Worm (Caenorhabditis elegans) whole organism, young adult: ENCODE measurements around the gene mbk-1.

ENCODE experiments used
- B0019.2 ChIP-seq: fragments of 200-800 bp; sonication (Bioruptor generic); conservative IDR thresholded peaks from 2 replicates; pipeline ENCODE4 v1.3.6; 2022; ENCODE audit warnings: missing genetic modification reagents, missing genetic modification characterization, missing compliant biosample characterization
- C06A6.2 ChIP-seq: fragments of 200-800 bp; sonication (Bioruptor generic); conservative IDR thresholded peaks from 2 replicates; pipeline ENCODE4 v1.3.6; 2022; ENCODE audit warnings: missing genetic modification characterization, missing compliant biosample characterization
- D2030.7 ChIP-seq: fragments of 200-800 bp; sonication (Bioruptor generic); IDR thresholded peaks from 2 replicates; pipeline ENCODE4 v1.3.6; 2022; ENCODE audit warnings: missing genetic modification reagents, missing genetic modification characterization, missing compliant biosample characterization
- F22D6.2 ChIP-seq: sonication (generic microtip); optimal IDR thresholded peaks from 2 replicates; lab custom pipeline; 2016; ENCODE audit warnings: mild to moderate bottlenecking, missing genetic modification characterization, missing compliant biosample characterization
- F52B5.7 ChIP-seq: sonication (generic microtip); optimal IDR thresholded peaks from 2 replicates; lab custom pipeline; 2016; ENCODE audit warnings: mild to moderate bottlenecking, missing genetic modification characterization, missing compliant biosample characterization
- Y95B8A.8 ChIP-seq: fragments of 200-800 bp; sonication (Bioruptor generic); IDR thresholded peaks from 2 replicates; pipeline ENCODE4 v1.3.6; 2022; ENCODE audit warnings: missing genetic modification reagents, missing genetic modification characterization, missing compliant biosample characterization
- ama-1 ChIP-seq, 3 experiments: fragments of 150-350 bp in 1 of 3; sonication (generic microtip) in 2 of 3; optimal IDR thresholded peaks; 2 replicates each; lab custom pipeline; 2014 to 2018; ENCODE audit warnings: missing biosample characterization in 2 of 3, missing genetic modification characterization in 2 of 3, missing genetic modification reagents in 2 of 3
- aptf-2 ChIP-seq: fragments of 200-800 bp; sonication (Bioruptor generic); conservative IDR thresholded peaks from 2 replicates; pipeline ENCODE4 v1.3.6; 2022; ENCODE audit warnings: missing genetic modification reagents, missing genetic modification characterization, missing compliant biosample characterization
- attf-3 ChIP-seq: fragments of 200-800 bp; sonication (Bioruptor generic); conservative IDR thresholded peaks from 2 replicates; pipeline ENCODE4 v1.3.6; 2022; ENCODE audit warnings: missing genetic modification reagents, missing genetic modification characterization, missing compliant biosample characterization
- attf-6 ChIP-seq: fragments of 200-800 bp; sonication (Bioruptor generic); IDR thresholded peaks from 2 replicates; pipeline ENCODE4 v1.3.6; 2022; ENCODE audit warnings: missing genetic modification reagents, missing genetic modification characterization, missing compliant biosample characterization
- cebp-2 ChIP-seq: fragments of 200-800 bp; sonication (Bioruptor generic); IDR thresholded peaks from 2 replicates; pipeline ENCODE4 v1.3.6; 2022; ENCODE audit warnings: missing genetic modification characterization, missing compliant biosample characterization
- ceh-79 ChIP-seq: sonication (generic microtip); optimal IDR thresholded peaks from 2 replicates; lab custom pipeline; 2017; ENCODE audit warnings: mild to moderate bottlenecking, missing genetic modification characterization, missing compliant biosample characterization
- chd-7 ChIP-seq: sonication (generic microtip); optimal IDR thresholded peaks from 2 replicates; lab custom pipeline; 2016; ENCODE audit warnings: mild to moderate bottlenecking, missing genetic modification characterization, moderate library complexity, missing compliant biosample characterization
- dox-1 ChIP-seq: fragments of 200-800 bp; sonication (Bioruptor generic); IDR thresholded peaks from 2 replicates; pipeline ENCODE4 v1.3.6; 2022; ENCODE audit warnings: missing genetic modification reagents, missing genetic modification characterization, missing compliant biosample characterization
- egl-18 ChIP-seq: fragments of 200-800 bp; sonication (Bioruptor generic); IDR thresholded peaks from 2 replicates; pipeline ENCODE4 v1.3.6; 2022; ENCODE audit warnings: missing genetic modification reagents, missing genetic modification characterization, missing compliant biosample characterization
- egl-44 ChIP-seq: fragments of 200-800 bp; sonication (Bioruptor generic); IDR thresholded peaks from 2 replicates; pipeline ENCODE4 v1.3.6; 2022; ENCODE audit warnings: missing genetic modification reagents, missing genetic modification characterization, missing compliant biosample characterization
- ekl-4 ChIP-seq: fragments of 200-800 bp; sonication (Bioruptor generic); IDR thresholded peaks from 2 replicates; pipeline ENCODE4 v1.3.6; 2022; ENCODE audit warnings: missing genetic modification reagents, missing genetic modification characterization, missing compliant biosample characterization
- gei-17 ChIP-seq: fragments of 200-800 bp; sonication (Bioruptor generic); optimal IDR thresholded peaks from 2 replicates; lab custom pipeline; 2018; ENCODE audit warnings: mild to moderate bottlenecking, missing genetic modification characterization, missing compliant biosample characterization
- him-1 ChIP-seq: sonication (generic microtip); optimal IDR thresholded peaks from 2 replicates; lab custom pipeline; 2016; ENCODE audit warnings: missing genotype, missing genetic modification reagents, missing genetic modification characterization, missing compliant biosample characterization
- hmg-20 ChIP-seq: fragments of 200-800 bp; sonication (Bioruptor generic); IDR thresholded peaks from 2 replicates; pipeline ENCODE4 v1.3.6; 2022; ENCODE audit warnings: missing genetic modification reagents, missing genetic modification characterization, missing compliant biosample characterization
- let-526 ChIP-seq: fragments of 200-800 bp; sonication (Bioruptor generic); IDR thresholded peaks from 2 replicates; pipeline ENCODE4 v1.3.6; 2022; ENCODE audit warnings: missing genetic modification reagents, missing genetic modification characterization, missing compliant biosample characterization
- let-607 ChIP-seq, 2 experiments: fragments of 200-800 bp in 1 of 2; sonication (Bioruptor generic) in 1 of 2; sonication (generic microtip) in 1 of 2; optimal IDR thresholded peaks; 2 replicates each; lab custom pipeline; 2016 to 2018; ENCODE audit warnings: mild to moderate bottlenecking in 2 of 2, missing compliant biosample characterization in 2 of 2, missing genetic modification characterization in 2 of 2, moderate library complexity in 2 of 2, missing genotype in 1 of 2
- lin-26 ChIP-seq: fragments of 200-800 bp; sonication (Bioruptor generic); IDR thresholded peaks from 2 replicates; pipeline ENCODE4 v1.3.6; 2022; ENCODE audit warnings: missing genetic modification reagents, missing genetic modification characterization, missing compliant biosample characterization
- lin-40 ChIP-seq: sonication (generic microtip); optimal IDR thresholded peaks from 2 replicates; lab custom pipeline; 2016; ENCODE audit warnings: missing genetic modification characterization, mild to moderate bottlenecking, missing compliant biosample characterization, missing genotype, missing genetic modification reagents
- lir-1 ChIP-seq: fragments of 200-800 bp; sonication (Bioruptor generic); conservative IDR thresholded peaks from 2 replicates; pipeline ENCODE4 v1.3.6; 2022; ENCODE audit warnings: missing genetic modification reagents, missing genetic modification characterization, missing compliant biosample characterization
- madf-3 ChIP-seq: fragments of 200-800 bp; sonication (Bioruptor generic); IDR thresholded peaks from 2 replicates; pipeline ENCODE4 v1.3.6; 2022; ENCODE audit warnings: missing genetic modification reagents, missing genetic modification characterization, missing compliant biosample characterization
- nfya-1 ChIP-seq: sonication (generic microtip); optimal IDR thresholded peaks from 2 replicates; lab custom pipeline; 2017; ENCODE audit warnings: antibody characterized with exemption, missing compliant biosample characterization, missing genetic modification characterization, borderline replicate concordance; ENCODE audit not compliant: insufficient read depth
- nfya-2 ChIP-seq: fragments of 200-800 bp; sonication (Bioruptor generic); IDR thresholded peaks from 2 replicates; pipeline ENCODE4 v1.3.6; 2022; ENCODE audit warnings: missing genetic modification reagents, missing genetic modification characterization, missing compliant biosample characterization
- nfyb-1 ChIP-seq: fragments of 200-800 bp; sonication (Bioruptor generic); IDR thresholded peaks from 2 replicates; pipeline ENCODE4 v1.3.6; 2022; ENCODE audit warnings: missing genetic modification reagents, missing genetic modification characterization, missing compliant biosample characterization
- nhr-120 ChIP-seq: fragments of 200-800 bp; sonication (Bioruptor generic); IDR thresholded peaks from 2 replicates; pipeline ENCODE4 v1.3.6; 2022; ENCODE audit warnings: missing genetic modification characterization, missing compliant biosample characterization
- nhr-179 ChIP-seq: sonication (generic microtip); optimal IDR thresholded peaks from 2 replicates; lab custom pipeline; 2016; ENCODE audit warnings: mild to moderate bottlenecking, missing genetic modification characterization, missing compliant biosample characterization
- pha-4 ChIP-seq: fragments of 150-350 bp; sonication (generic microtip); optimal IDR thresholded peaks from 2 replicates; lab custom pipeline; 2014; ENCODE audit warnings: missing biosample characterization, missing genetic modification reagents, missing genetic modification characterization
- rcor-1 ChIP-seq: fragments of 200-800 bp; sonication (Bioruptor generic); IDR thresholded peaks from 2 replicates; pipeline ENCODE4 v1.3.6; 2022; ENCODE audit warnings: missing genetic modification reagents, missing genetic modification characterization, missing compliant biosample characterization
- repo-1 ChIP-seq: sonication (generic microtip); optimal IDR thresholded peaks from 2 replicates; lab custom pipeline; 2017; ENCODE audit warnings: mild to moderate bottlenecking, missing genetic modification characterization, missing compliant biosample characterization
- snpc-1.1 ChIP-seq: sonication (generic microtip); optimal IDR thresholded peaks from 2 replicates; lab custom pipeline; 2017; ENCODE audit warnings: missing genetic modification characterization, mild to moderate bottlenecking, missing compliant biosample characterization, antibody characterized with exemption, moderate library complexity, missing genotype, missing genetic modification reagents; ENCODE audit not compliant: insufficient read depth
- snpc-4 ChIP-seq, 5 experiments: fragments of 150-350 bp in 1 of 5; sonication (generic microtip) in 4 of 5; optimal IDR thresholded peaks; 2 replicates each; lab custom pipeline; 2014 to 2018; ENCODE audit warnings: missing genetic modification characterization in 5 of 5, missing biosample characterization in 3 of 5, antibody characterized with exemption in 2 of 5, mild to moderate bottlenecking in 2 of 5, missing compliant biosample characterization in 2 of 5, missing genotype in 2 of 5, moderate library complexity in 2 of 5, missing genetic modification reagents in 1 of 5
- zfh-2 ChIP-seq: fragments of 200-800 bp; sonication (Bioruptor generic); conservative IDR thresholded peaks from 2 replicates; pipeline ENCODE4 v1.3.6; 2022; ENCODE audit warnings: missing genetic modification reagents, missing genetic modification characterization, missing compliant biosample characterization
- ztf-25 ChIP-seq: fragments of 200-800 bp; sonication (Bioruptor generic); IDR thresholded peaks from 2 replicates; pipeline ENCODE4 v1.3.6; 2022; ENCODE audit warnings: missing genetic modification reagents, missing genetic modification characterization, missing compliant biosample characterization
- ztf-26 ChIP-seq: sonication (generic microtip); optimal IDR thresholded peaks from 2 replicates; lab custom pipeline; 2017; ENCODE audit warnings: missing genetic modification characterization, missing compliant biosample characterization
- ztf-28 ChIP-seq: fragments of 200-800 bp; sonication (Bioruptor generic); IDR thresholded peaks from 2 replicates; pipeline ENCODE4 v1.3.6; 2022; ENCODE audit warnings: missing genetic modification reagents, missing genetic modification characterization, missing compliant biosample characterization
- ztf-3 ChIP-seq: fragments of 200-800 bp; sonication (Bioruptor generic); optimal IDR thresholded peaks from 2 replicates; lab custom pipeline; 2018; ENCODE audit warnings: mild to moderate bottlenecking, missing genetic modification characterization, missing compliant biosample characterization
- ztf-6 ChIP-seq: fragments of 200-800 bp; sonication (Bioruptor generic); IDR thresholded peaks from 2 replicates; pipeline ENCODE4 v1.3.6; 2022; ENCODE audit warnings: missing genetic modification reagents, missing genetic modification characterization, missing compliant biosample characterization

Gene mbk-1

DNA sequence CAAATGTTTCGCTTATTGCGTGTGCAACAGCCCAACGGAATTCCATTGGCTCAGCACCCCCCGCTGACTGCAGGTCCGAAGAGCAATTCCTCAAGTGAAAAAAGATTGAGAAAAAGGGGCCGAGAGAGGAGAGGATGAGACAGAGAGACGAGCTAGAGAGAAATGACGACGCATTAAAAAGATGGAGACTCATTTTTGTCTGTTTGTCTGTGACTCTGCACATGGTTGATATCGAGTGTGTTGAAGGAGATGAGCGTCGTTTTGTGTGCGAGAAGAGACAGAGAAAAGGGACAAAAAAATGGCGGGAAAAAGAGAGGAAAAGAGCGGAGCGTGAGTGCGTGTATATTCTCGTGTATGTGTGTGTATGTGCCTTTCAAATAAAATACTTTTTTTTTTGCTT lies 16.7 kb upstream of the mbk-1 start (continued):
- TF ChIP-seq snpc-1.1 (tag; lab: Kevin White, UChicago): no peak
- TF ChIP-seq attf-6 (GFP tag; lab: Robert Waterston, UW): no peak
- no peak for TF ChIP-seq Y95B8A.8 (GFP tag; lab: Robert Waterston, UW)
- no peak for TF ChIP-seq nhr-120 (GFP tag; lab: Robert Waterston, UW)
- peak; percentile 89 for TF ChIP-seq lin-40 (tag; lab: Kevin White, UChicago)
- no peak for TF ChIP-seq ztf-25
- no peak for TF ChIP-seq ama-1 (optimal IDR thresholded peaks at IDR 0.05; lab: Kevin White, UChicago)
- no peak for TF ChIP-seq ama-1 (GFP tag; optimal IDR thresholded peaks at IDR 0.05; lab: Kevin White, UChicago)
- TF ChIP-seq nfya-2 (GFP tag; lab: Robert Waterston, UW): no peak
- TF ChIP-seq F22D6.2: no peak
- no peak for TF ChIP-seq let-607 (tag; optimal IDR thresholded peaks at IDR 0.05; lab: Kevin White, UChicago)
- TF ChIP-seq ztf-28 (GFP tag; lab: Robert Waterston, UW): no peak
- TF ChIP-seq nfyb-1 (GFP tag; lab: Robert Waterston, UW): peak; percentile 69; the same call in 1 of the 2 replicates
- peak; percentile 64; the same call in 1 of the 2 replicates for TF ChIP-seq lin-26
- 0 out of 2 replicates have a peak, but pooled peaks have one; percentile 36 for TF ChIP-seq rcor-1 (GFP tag; lab: Robert Waterston, UW)
- TF ChIP-seq snpc-4 (GFP tag; optimal IDR thresholded peaks at IDR 0.05; lab: Kevin White, UChicago): no peak
- peak in 3 of 4 experiments; percentile 34 to 59 (median 58) for TF ChIP-seq snpc-4 (tag; optimal IDR thresholded peaks at IDR 0.05; lab: Kevin White, UChicago)
- TF ChIP-seq let-526: no peak
- no peak for TF ChIP-seq egl-44 (GFP tag; lab: Robert Waterston, UW)
- TF ChIP-seq cebp-2 (GFP tag; lab: Robert Waterston, UW): no peak
- no peak for TF ChIP-seq ztf-3 (GFP tag; lab: Kevin White, UChicago)
- TF ChIP-seq dox-1 (GFP tag; lab: Robert Waterston, UW): peak; percentile 77; the same call in 1 of the 2 replicates
- no peak for TF ChIP-seq aptf-2 (GFP tag; lab: Robert Waterston, UW)
- TF ChIP-seq pha-4 (tag; lab: Kevin White, UChicago): peak; percentile 53
- TF ChIP-seq nhr-179 (tag; lab: Kevin White, UChicago): no peak
- no peak for TF ChIP-seq F52B5.7
- no peak for TF ChIP-seq D2030.7
- TF ChIP-seq hmg-20 (GFP tag; lab: Robert Waterston, UW): no peak
- no peak for TF ChIP-seq madf-3 (GFP tag; lab: Robert Waterston, UW)
- peak; percentile 53 for TF ChIP-seq chd-7 (tag; lab: Kevin White, UChicago)
- TF ChIP-seq repo-1 (tag; lab: Kevin White, UChicago): no peak
- 0 out of 2 replicates have a peak, but pooled peaks have one; percentile 11 for TF ChIP-seq lir-1 (GFP tag; lab: Robert Waterston, UW)
- no peak for TF ChIP-seq nfya-1 (tag; lab: Kevin White, UChicago)
- TF ChIP-seq gei-17: peak; percentile 20
- TF ChIP-seq egl-18 (GFP tag; lab: Robert Waterston, UW): no peak
- no peak for TF ChIP-seq ceh-79
- TF ChIP-seq C06A6.2 (GFP tag; lab: Robert Waterston, UW): peak; percentile 52; the same call in 1 of the 2 replicates
- TF ChIP-seq ztf-6 (GFP tag; lab: Robert Waterston, UW): peak; percentile 28; the same call in 1 of the 2 replicates
- TF ChIP-seq him-1 (tag; lab: Kevin White, UChicago): no peak
- peak; percentile 96 for TF ChIP-seq zfh-2 (GFP tag; lab: Robert Waterston, UW)
- TF ChIP-seq B0019.2: no peak
- no peak for TF ChIP-seq ekl-4 (GFP tag; lab: Robert Waterston, UW)
- TF ChIP-seq attf-3 (GFP tag; lab: Robert Waterston, UW): no peak
- TF ChIP-seq ztf-26 (tag; lab: Kevin White, UChicago): peak; percentile 57
